Worm (Caenorhabditis elegans) whole organism, L1 larva: ENCODE measurements around the gene srh-27.
A peak's percentile ranks its signal among the peaks of the same experiment; 100 is the strongest.

ENCODE experiments used
- blmp-1 ChIP-seq: fragments of 150-350 bp; optimal IDR thresholded peaks from 2 replicates; lab custom pipeline; 2014; ENCODE audit warnings: missing biosample characterization, missing genetic modification characterization
- ceh-90 ChIP-seq: sonication (generic microtip); optimal IDR thresholded peaks from 2 replicates; lab custom pipeline; 2016; ENCODE audit warnings: missing genetic modification characterization, missing compliant biosample characterization
- pax-3 ChIP-seq: fragments of 200-800 bp; sonication (Bioruptor generic); optimal IDR thresholded peaks from 2 replicates; lab custom pipeline; 2018; ENCODE audit warnings: mild to moderate bottlenecking, missing genetic modification characterization, moderate library complexity, missing compliant biosample characterization
- unc-86 ChIP-seq: sonication (generic microtip); optimal IDR thresholded peaks from 2 replicates; lab custom pipeline; 2016; ENCODE audit warnings: missing genetic modification characterization, missing compliant biosample characterization
- ztf-11 ChIP-seq, 2 experiments: sonication (generic microtip); optimal IDR thresholded peaks; 2 replicates each; lab custom pipeline; 2016 to 2017; ENCODE audit warnings: missing genetic modification characterization in 2 of 2, missing biosample characterization in 1 of 2, missing compliant biosample characterization in 1 of 2

DNA sequence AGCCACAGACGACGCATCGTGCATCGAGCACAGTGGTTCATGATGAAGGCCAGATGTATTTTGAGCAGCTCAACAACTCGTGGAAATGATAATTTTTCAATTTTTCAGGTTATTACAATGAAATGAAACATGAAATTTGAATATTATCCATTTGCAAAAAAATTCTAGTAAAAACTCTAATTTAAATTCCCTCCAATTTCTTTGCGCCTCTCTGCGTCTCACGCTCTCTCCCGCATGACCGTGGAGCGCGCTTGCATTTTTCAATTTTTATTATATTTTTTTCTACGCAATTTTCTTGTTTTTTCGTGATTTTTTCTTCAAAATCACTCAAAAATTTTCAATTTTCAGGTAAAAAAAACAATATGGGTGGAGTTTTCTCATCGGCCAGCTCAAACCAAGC, 11.1 kb downstream of the srh-27 start, which contains the start of gene tag-281:
- TF ChIP-seq ceh-90 (tag; lab: Kevin White, UChicago) (peak; percentile 20), blmp-1 (tag; lab: Kevin White, UChicago) (peak; percentile 65), pax-3 (tag; lab: Kevin White, UChicago) (peak; percentile 76), ztf-11 (tag; optimal IDR thresholded peaks at IDR 0.05; lab: Kevin White, UChicago) (peak in 1 of 2 experiments; percentile 28), unc-86 (tag; lab: Kevin White, UChicago) (peak; percentile 86)
